Worm (Caenorhabditis elegans) whole organism, L3 larva: ENCODE measurements around the gene srt-30.

Experiments used
- ceh-9 ChIP-seq: sonication (generic microtip); optimal IDR thresholded peaks from 2 replicates; lab custom pipeline; 2018; ENCODE audit warnings: missing biosample characterization, missing genetic modification characterization
- elt-3 ChIP-seq, 3 experiments: fragments of 150-350 bp in 1 of 3; sonication (generic microtip) in 2 of 3; optimal IDR thresholded peaks; 2 replicates in 2 of 3; 4 replicates in 1 of 3; lab custom pipeline; 2014 to 2017; ENCODE audit warnings: missing biosample characterization in 3 of 3, missing genetic modification characterization in 3 of 3
- nfya-1 ChIP-seq: sonication (generic microtip); optimal IDR thresholded peaks from 2 replicates; lab custom pipeline; 2017; ENCODE audit warnings: missing genetic modification characterization, mild to moderate bottlenecking, missing compliant biosample characterization, antibody characterized with exemption, moderate library complexity; ENCODE audit not compliant: insufficient read depth
- nhr-12 ChIP-seq: fragments of 150-350 bp; optimal IDR thresholded peaks from 2 replicates; lab custom pipeline; 2014; ENCODE audit warnings: missing biosample characterization, missing genetic modification characterization
- nhr-76 ChIP-seq: fragments of 150-350 bp; sonication (generic microtip); optimal IDR thresholded peaks from 5 replicates; lab custom pipeline; 2014; ENCODE audit warnings: missing biosample characterization, missing genetic modification characterization
- nhr-77 ChIP-seq: fragments of 150-350 bp; optimal IDR thresholded peaks from 2 replicates; lab custom pipeline; 2014; ENCODE audit warnings: missing biosample characterization, missing genetic modification characterization
- snpc-4 ChIP-seq: fragments of 150-350 bp; optimal IDR thresholded peaks from 2 replicates; lab custom pipeline; 2014; ENCODE audit warnings: missing biosample characterization, missing genetic modification characterization
- tbx-2 ChIP-seq: sonication (generic microtip); optimal IDR thresholded peaks from 2 replicates; lab custom pipeline; 2016; ENCODE audit warnings: mild to moderate bottlenecking, missing genetic modification characterization, missing compliant biosample characterization
- ztf-11 ChIP-seq: fragments of 150-350 bp; optimal IDR thresholded peaks from 2 replicates; lab custom pipeline; 2014; ENCODE audit warnings: missing biosample characterization, missing genetic modification characterization
- ztf-4 ChIP-seq: fragments of 150-350 bp; optimal IDR thresholded peaks from 2 replicates; lab custom pipeline; 2014; ENCODE audit warnings: missing biosample characterization, missing genetic modification characterization

DNA sequence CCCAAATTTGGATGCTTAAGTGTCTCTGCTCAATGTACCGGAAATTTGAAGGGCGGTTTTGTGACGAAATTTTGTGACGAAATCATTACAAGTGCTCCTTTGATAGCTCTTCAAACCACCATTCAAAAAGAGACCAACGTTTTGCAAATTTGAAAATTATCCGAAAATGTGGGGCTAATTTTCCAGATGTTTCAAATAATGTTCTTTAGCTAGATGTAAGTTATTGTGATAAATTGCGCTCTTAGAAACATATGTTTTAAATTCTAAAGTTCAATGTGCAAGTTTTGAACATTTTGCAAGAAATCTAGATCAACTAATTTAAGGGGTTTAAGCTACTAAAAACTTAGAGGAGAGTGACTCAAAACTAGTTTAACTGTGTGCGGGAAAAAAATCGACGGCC is 20.6 kb upstream of the srt-30 start:
- TF ChIP-seq nhr-77 (tag; lab: Kevin White, UChicago) (no peak), ztf-4 (no peak), ztf-11 (no peak), snpc-4 (no peak), nfya-1 (no peak), nhr-12 (tag; lab: Kevin White, UChicago) (no peak), ceh-9 (tag; lab: Kevin White, UChicago) (no peak), elt-3 (tag; optimal IDR thresholded peaks at IDR 0.05; lab: Kevin White, UChicago) (no peak), nhr-76 (tag; lab: Kevin White, UChicago) (no peak), tbx-2 (no peak)
